Worm (Caenorhabditis elegans): ENCODE data around the gene F11G11.14.

F11G11.14 gene

DNA sequence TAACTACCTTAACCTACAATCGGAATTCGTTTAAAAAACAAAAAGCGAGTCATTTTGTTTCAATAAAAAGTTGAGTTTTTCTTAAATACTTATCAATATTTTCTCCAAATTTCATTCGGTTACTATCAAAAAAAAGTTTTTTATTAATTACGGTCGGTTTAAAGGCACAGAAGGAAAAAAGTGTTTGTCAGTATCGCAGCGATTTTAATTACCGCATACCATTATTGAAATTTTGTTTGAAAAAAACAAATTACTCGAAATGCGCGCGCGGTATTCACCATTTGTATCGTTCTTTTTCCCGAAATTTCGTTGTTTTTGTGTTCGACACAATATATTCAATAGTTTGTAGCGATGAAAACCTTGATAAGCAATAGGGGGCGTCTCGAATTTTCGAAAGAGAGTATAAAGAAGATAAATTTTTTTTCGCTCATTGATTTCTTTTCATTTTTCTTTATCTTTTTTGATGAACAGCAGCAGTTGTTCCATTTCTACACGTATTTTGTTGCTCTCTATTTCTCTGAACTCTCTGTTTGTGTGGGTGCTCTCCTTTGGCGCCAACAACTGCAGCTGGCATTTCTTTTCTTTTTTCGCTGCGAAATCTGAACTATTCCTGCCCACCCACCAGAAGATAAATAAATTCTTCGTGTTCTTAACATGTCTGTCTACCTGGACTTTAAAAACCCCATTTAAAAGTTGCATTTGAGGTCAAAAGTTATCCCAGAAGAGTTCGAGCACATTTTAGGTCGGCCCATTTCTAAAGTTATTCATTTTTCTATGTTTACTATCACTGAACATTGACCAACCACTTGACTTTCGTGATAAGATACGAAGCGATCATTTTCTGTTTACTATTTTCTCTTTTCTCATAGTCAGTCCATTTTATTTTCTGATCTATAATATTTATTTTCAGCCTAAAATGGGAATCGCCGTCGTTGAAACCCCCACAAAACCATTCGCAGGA is 25.3 kb downstream of the F11G11.14 start, which contains the start of gene pgm-1:
TSS of gene pgm-1 (plus strand) at position 911 of the 961 bp plus-strand sequence.
- TF ChIP-seq dpl-1 (GFP tag; optimal IDR thresholded peaks at IDR 0.05) = no peak
- no peak for TF ChIP-seq zfp-2 (tag; optimal IDR thresholded peaks at IDR 0.05)
- 0 out of 2 replicates have a peak, but pooled peaks have one; percentile 14 for TF ChIP-seq ceh-20 (GFP tag; IDR thresholded peaks at IDR 0.05)
- TF ChIP-seq nhr-6 (tag; optimal IDR thresholded peaks at IDR 0.05) = no peak
- TF ChIP-seq aly-2 (tag; optimal IDR thresholded peaks at IDR 0.05) = no peak
- TF ChIP-seq ZK337.2 (GFP tag; IDR thresholded peaks at IDR 0.05) = no peak
- TF ChIP-seq rbr-2 (tag; optimal IDR thresholded peaks at IDR 0.05) = no peak
- peak; percentile 57; the same call in 1 of the 2 replicates for TF ChIP-seq hmg-1.1 (GFP tag; IDR thresholded peaks at IDR 0.05)
- TF ChIP-seq hif-1 (tag; optimal IDR thresholded peaks at IDR 0.05) = peak in 1 of 2 experiments; percentile 72
- TF ChIP-seq dmd-6 (GFP tag; IDR thresholded peaks at IDR 0.05) = no peak
- no peak for TF ChIP-seq attf-4 (tag; optimal IDR thresholded peaks at IDR 0.05)
- no peak for TF ChIP-seq ces-1 (GFP tag; optimal IDR thresholded peaks at IDR 0.05)
- TF ChIP-seq mep-1 (tag; optimal IDR thresholded peaks at IDR 0.05) = peak; percentile 9
- TF ChIP-seq skn-1 (tag; optimal IDR thresholded peaks at IDR 0.05) = no peak
- TF ChIP-seq nhr-11 (tag; optimal IDR thresholded peaks at IDR 0.05) = peak; percentile 61
- no peak for TF ChIP-seq nhr-102 (tag; optimal IDR thresholded peaks at IDR 0.05)
- TF ChIP-seq F37D6.2 (tag; optimal IDR thresholded peaks at IDR 0.05) = no peak
- peak; percentile 4 for TF ChIP-seq dve-1 (tag; optimal IDR thresholded peaks at IDR 0.05; ENCODE audit: insufficient read depth)
- TF ChIP-seq unc-130 (GFP tag; optimal IDR thresholded peaks at IDR 0.05) = no peak
- TF ChIP-seq lim-7 (GFP tag; IDR thresholded peaks at IDR 0.05) = no peak
- TF ChIP-seq jun-1 (tag; optimal IDR thresholded peaks at IDR 0.05) = no peak
- TF ChIP-seq pha-4 (GFP tag; IDR thresholded peaks at IDR 0.05) = 0 out of 2 replicates have a peak, but pooled peaks have one; percentile 11
- TF ChIP-seq pha-4 (tag; optimal IDR thresholded peaks at IDR 0.05) = no peak
- TF ChIP-seq daf-16 (GFP tag; optimal IDR thresholded peaks at IDR 0.05) = peak in 1 of 2 experiments; percentile 64
- TF ChIP-seq daf-16 (tag; optimal IDR thresholded peaks at IDR 0.05) = peak; percentile 43
- no peak for TF ChIP-seq ceh-62 (tag; optimal IDR thresholded peaks at IDR 0.05)
- no peak for TF ChIP-seq gei-8 (GFP tag; optimal IDR thresholded peaks at IDR 0.05)
- no peak for TF ChIP-seq T26A8.4 (GFP tag; IDR thresholded peaks at IDR 0.05)
- peak in 1 of 2 experiments; percentile 44 for TF ChIP-seq lsy-2 (tag; optimal IDR thresholded peaks at IDR 0.05)
- TF ChIP-seq nhr-237 (tag; optimal IDR thresholded peaks at IDR 0.05) = no peak
- TF ChIP-seq nhr-28 (tag; optimal IDR thresholded peaks at IDR 0.05) = peak; percentile 97
- 0 out of 2 replicates have a peak, but pooled peaks have one; percentile 29 for TF ChIP-seq tra-1 (GFP tag; IDR thresholded peaks at IDR 0.05)
- TF ChIP-seq nhr-41 (GFP tag; IDR thresholded peaks at IDR 0.05) = no peak
- TF ChIP-seq hlh-11 (tag; optimal IDR thresholded peaks at IDR 0.05) = peak; percentile 72
- peak; percentile 56 for TF ChIP-seq ama-1 (optimal IDR thresholded peaks at IDR 0.05)

- TF ChIP-seq lin-38 (GFP tag; IDR thresholded peaks at IDR 0.05) (peak; percentile 48), dmd-8 (GFP tag; IDR thresholded peaks at IDR 0.05) (0 out of 2 replicates have a peak, but pooled peaks have one; percentile 4), php-3 (GFP tag; IDR thresholded peaks at IDR 0.05) (0 out of 2 replicates have a peak, but pooled peaks have one; percentile 45), lin-29 (GFP tag; IDR thresholded peaks at IDR 0.05) (no peak), pha-4 (GFP tag; IDR thresholded peaks at IDR 0.05) (0 out of 2 replicates have a peak, but pooled peaks have one; percentile 52), pha-4 (tag; optimal IDR thresholded peaks at IDR 0.05) (no peak), lin-1 (GFP tag; IDR thresholded peaks at IDR 0.05) (no peak), egl-43 (GFP tag; IDR thresholded peaks at IDR 0.05) (0 out of 2 replicates have a peak, but pooled peaks have one; percentile 59), nhr-111 (GFP tag; optimal IDR thresholded peaks at IDR 0.05) (no peak), lin-15B (tag; optimal IDR thresholded peaks at IDR 0.05) (no peak), aly-2 (tag; optimal IDR thresholded peaks at IDR 0.05) (no peak), T26A8.4 (GFP tag; IDR thresholded peaks at IDR 0.05) (peak; percentile 48; the same call in 1 of the 2 replicates), nhr-42 (GFP tag; IDR thresholded peaks at IDR 0.05) (0 out of 2 replicates have a peak, but pooled peaks have one; percentile 64), ceh-32 (tag; optimal IDR thresholded peaks at IDR 0.05; ENCODE audit: poor library complexity) (no peak), ctbp-1 (GFP tag; IDR thresholded peaks at IDR 0.05) (0 out of 2 replicates have a peak, but pooled peaks have one; percentile 19), zfp-3 (GFP tag; conservative IDR thresholded peaks at IDR 0.05) (peak; percentile 92), mxl-2 (GFP tag; conservative IDR thresholded peaks at IDR 0.05) (0 out of 2 replicates have a peak, but pooled peaks have one; percentile 28)
These were observed 27.7 kb downstream of the F11G11.14 start, which contains the start of gene gst-9 for ce11 chrII:4891012-4891775. Gene gst-9 (plus strand): TSS chrII:4891585.
